Fruit fly (Drosophila melanogaster): ENCODE data around the gene CG8813.

Gene CG8813

DNA sequence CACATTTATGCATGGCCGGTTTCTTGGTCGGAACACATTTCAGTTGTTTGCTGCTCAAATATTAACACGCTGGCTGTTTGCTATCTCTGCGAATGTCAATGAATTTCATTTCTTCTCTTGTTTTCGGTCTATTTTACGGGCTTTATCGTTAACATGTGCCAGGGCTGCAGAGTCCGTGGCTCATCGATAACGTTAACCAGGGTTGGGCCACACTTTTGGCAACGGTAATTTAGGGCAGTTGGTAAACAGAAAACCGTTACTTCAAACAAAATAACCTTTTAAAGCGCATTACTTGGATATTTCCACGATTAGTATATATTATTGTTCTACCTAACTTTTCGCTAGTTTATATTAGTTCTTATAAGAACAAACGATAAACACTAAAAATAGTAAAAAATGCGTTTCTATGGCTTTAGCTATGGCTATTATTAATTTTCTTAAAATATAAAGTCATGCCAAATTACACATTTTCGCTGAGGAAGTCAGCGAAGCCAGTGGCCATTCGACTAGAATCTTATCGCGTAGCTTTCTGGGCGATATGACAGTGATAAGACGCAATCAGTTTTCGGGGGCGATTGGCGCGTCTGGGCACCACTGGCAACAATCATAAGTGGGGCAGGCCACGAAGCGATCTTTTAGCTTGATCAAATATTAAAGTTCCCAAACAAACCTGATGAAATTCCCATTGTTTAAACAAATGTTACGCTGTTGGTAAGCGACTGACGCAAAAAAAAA, 13.7 kb downstream of the CG8813 start (continued):
- peak; percentile 12; the same call in 1 of the 2 replicates for TF ChIP-seq CG11247 (GFP tag; IDR thresholded peaks at IDR 0.05)
- peak in 1 of 2 experiments; percentile 4 for TF ChIP-seq chif (GFP tag; optimal IDR thresholded peaks at IDR 0.05)
- peak; percentile 74 for TF ChIP-seq CG6813 (GFP tag; optimal IDR thresholded peaks at IDR 0.05)
- TF ChIP-seq sob (GFP tag; IDR thresholded peaks at IDR 0.05), result peak; percentile 76
- no peak for TF ChIP-seq Stat92E (GFP tag; optimal IDR thresholded peaks at IDR 0.05)
- peak; percentile 27; the same call in 1 of the 2 replicates for TF ChIP-seq CG11696 (GFP tag; IDR thresholded peaks at IDR 0.05)
- TF ChIP-seq E2f1 (GFP tag; IDR thresholded peaks at IDR 0.05), result 0 out of 2 replicates have a peak, but pooled peaks have one; percentile 7
- TF ChIP-seq aop (GFP tag; IDR thresholded peaks at IDR 0.05), result peak; percentile 16; the same call in 1 of the 2 replicates
- TF ChIP-seq yki (optimal IDR thresholded peaks at IDR 0.05), result no peak
- TF ChIP-seq Dp (GFP tag; optimal IDR thresholded peaks at IDR 0.05), result no peak
- no peak for TF ChIP-seq CG17612 (GFP tag; IDR thresholded peaks at IDR 0.05)
- TF ChIP-seq slp2 (GFP tag; optimal IDR thresholded peaks at IDR 0.05), result peak; percentile 5
- TF ChIP-seq ap (GFP tag; IDR thresholded peaks at IDR 0.05), result no peak
- TF ChIP-seq bsh (GFP tag; optimal IDR thresholded peaks at IDR 0.05), result peak in 1 of 2 experiments; percentile 32
- TF ChIP-seq Trl (optimal IDR thresholded peaks at IDR 0.05), result no peak
- TF ChIP-seq Trl (GFP tag; optimal IDR thresholded peaks at IDR 0.05), result peak; percentile 43
- TF ChIP-seq pho (GFP tag; optimal IDR thresholded peaks at IDR 0.05), result peak; percentile 16
- 0 out of 2 replicates have a peak, but pooled peaks have one; percentile 40 for TF ChIP-seq Ptx1 (GFP tag; IDR thresholded peaks at IDR 0.05)
- peak; percentile 47 for TF ChIP-seq sqz (GFP tag; optimal IDR thresholded peaks at IDR 0.05)
- no peak for TF ChIP-seq CG12104 (GFP tag; optimal IDR thresholded peaks at IDR 0.05)
- TF ChIP-seq hkb (optimal IDR thresholded peaks at IDR 0.05), result no peak
- peak; percentile 47 for TF ChIP-seq hkb (GFP tag; IDR thresholded peaks at IDR 0.05)
- TF ChIP-seq Atf-2 (GFP tag; optimal IDR thresholded peaks at IDR 0.05), result no peak
- no peak for TF ChIP-seq dan (GFP tag; IDR thresholded peaks at IDR 0.05)
- TF ChIP-seq pum (GFP tag; optimal IDR thresholded peaks at IDR 0.05), result peak; percentile 39
- peak; percentile 35 for TF ChIP-seq bab2 (GFP tag; optimal IDR thresholded peaks at IDR 0.05)
- TF ChIP-seq CG2875 (GFP tag; optimal IDR thresholded peaks at IDR 0.05), result peak; percentile 21
- TF ChIP-seq CG14050 (GFP tag; IDR thresholded peaks at IDR 0.05), result peak; percentile 13; the same call in 1 of the 3 replicates
- no peak for TF ChIP-seq YL-1 (GFP tag; optimal IDR thresholded peaks at IDR 0.05)
- TF ChIP-seq CG1603 (tag; optimal IDR thresholded peaks at IDR 0.05), result peak; percentile 51
- peak; percentile 28 for TF ChIP-seq ems (GFP tag; optimal IDR thresholded peaks at IDR 0.05)
- peak; percentile 49 for TF ChIP-seq Hsf (GFP tag; optimal IDR thresholded peaks at IDR 0.05)
- TF ChIP-seq dysf (GFP tag; IDR thresholded peaks at IDR 0.05), result peak; percentile 35; the same call in 1 of the 3 replicates
- peak; percentile 67; the same call in 1 of the 2 replicates for TF ChIP-seq slbo (GFP tag; IDR thresholded peaks at IDR 0.05)
- TF ChIP-seq H2.0 (GFP tag; IDR thresholded peaks at IDR 0.05), result peak; percentile 48
- TF ChIP-seq Sox102F (GFP tag; optimal IDR thresholded peaks at IDR 0.05), result peak; percentile 30
- TF ChIP-seq CG13894 (tag; optimal IDR thresholded peaks at IDR 0.05), result peak; percentile 25
- TF ChIP-seq Ets97D (GFP tag; optimal IDR thresholded peaks at IDR 0.05), result peak; percentile 42
- peak; percentile 20 for TF ChIP-seq CG13624 (GFP tag; optimal IDR thresholded peaks at IDR 0.05)
- TF ChIP-seq CG12769 (tag; optimal IDR thresholded peaks at IDR 0.05), result peak; percentile 63
- peak; percentile 81 for TF ChIP-seq Ets65A (GFP tag)
- peak; percentile 37 for TF ChIP-seq abd-A (tag; optimal IDR thresholded peaks at IDR 0.05)
- peak; percentile 36; the same call in 1 of the 2 replicates for TF ChIP-seq CG32532 (GFP tag; IDR thresholded peaks at IDR 0.05)
- peak; percentile 50 for TF ChIP-seq CG9932 (GFP tag; IDR thresholded peaks at IDR 0.05)
- TF ChIP-seq BtbVII (GFP tag; optimal IDR thresholded peaks at IDR 0.05), result peak; percentile 48
- TF ChIP-seq trh (GFP tag; optimal IDR thresholded peaks at IDR 0.05), result peak; percentile 40
- TF ChIP-seq pzg (GFP tag; optimal IDR thresholded peaks at IDR 0.05), result peak; percentile 42
- peak; percentile 28; the same call in 1 of the 2 replicates for TF ChIP-seq Ada2b (GFP tag; IDR thresholded peaks at IDR 0.05)
- peak; percentile 17 for TF ChIP-seq CG7786 (GFP tag; optimal IDR thresholded peaks at IDR 0.05)
- TF ChIP-seq CG12659 (GFP tag; optimal IDR thresholded peaks at IDR 0.05), result peak; percentile 64
